Worm (Caenorhabditis elegans) whole organism, late embryonic: Measurements from ENCODE around the gene pho-1.

Experiments used
- ceh-30 ChIP-seq: fragments of 150-350 bp; optimal IDR thresholded peaks from 2 replicates; lab custom pipeline; 2014; ENCODE audit warnings: missing biosample characterization, missing genetic modification characterization
- ceh-34 ChIP-seq: sonication (generic microtip); optimal IDR thresholded peaks from 2 replicates; lab custom pipeline; 2016; ENCODE audit warnings: mild to moderate bottlenecking, missing genetic modification characterization, missing compliant biosample characterization
- ceh-45 ChIP-seq: fragments of 200-800 bp; sonication (Bioruptor generic); IDR thresholded peaks from 2 replicates; pipeline ENCODE4 v1.3.6; 2022; ENCODE audit warnings: missing genetic modification reagents, missing genetic modification characterization, missing compliant biosample characterization
- ceh-9 ChIP-seq: sonication (generic microtip); optimal IDR thresholded peaks from 2 replicates; lab custom pipeline; 2016; ENCODE audit warnings: mild to moderate bottlenecking, missing genetic modification characterization, inconsistent platforms, missing compliant biosample characterization
- ets-4 ChIP-seq: sonication (generic microtip); optimal IDR thresholded peaks from 2 replicates; lab custom pipeline; 2016; ENCODE audit warnings: missing genetic modification characterization, missing compliant biosample characterization
- fax-1 ChIP-seq: sonication (generic microtip); optimal IDR thresholded peaks from 2 replicates; lab custom pipeline; 2016; ENCODE audit warnings: missing genotype, missing genetic modification characterization, missing compliant biosample characterization
- fkh-10 ChIP-seq: fragments of 150-350 bp; optimal IDR thresholded peaks from 2 replicates; lab custom pipeline; 2014; ENCODE audit warnings: missing biosample characterization, missing genetic modification reagents, missing genetic modification characterization
- gmeb-2 ChIP-seq: sonication (generic microtip); optimal IDR thresholded peaks from 2 replicates; lab custom pipeline; 2016; ENCODE audit warnings: missing genetic modification characterization, inconsistent platforms, missing compliant biosample characterization
- nhr-11 ChIP-seq: fragments of 150-350 bp; optimal IDR thresholded peaks from 2 replicates; lab custom pipeline; 2014; ENCODE audit warnings: missing biosample characterization, missing genetic modification characterization
- nhr-232 ChIP-seq: sonication (generic microtip); optimal IDR thresholded peaks from 2 replicates; lab custom pipeline; 2016; ENCODE audit warnings: missing genetic modification characterization, missing compliant biosample characterization
- odd-2 ChIP-seq: sonication (generic microtip); optimal IDR thresholded peaks from 2 replicates; lab custom pipeline; 2017; ENCODE audit warnings: antibody characterized with exemption, mild to moderate bottlenecking, missing genetic modification characterization, missing compliant biosample characterization
- pha-2 ChIP-seq: sonication (generic microtip); optimal IDR thresholded peaks from 2 replicates; lab custom pipeline; 2017; ENCODE audit warnings: mild to moderate bottlenecking, missing genetic modification characterization, missing compliant biosample characterization
- pha-4 ChIP-seq: fragments of 150-350 bp; optimal IDR thresholded peaks from 2 replicates; lab custom pipeline; 2018; ENCODE audit warnings: missing biosample characterization, missing genetic modification reagents, missing genetic modification characterization

DNA sequence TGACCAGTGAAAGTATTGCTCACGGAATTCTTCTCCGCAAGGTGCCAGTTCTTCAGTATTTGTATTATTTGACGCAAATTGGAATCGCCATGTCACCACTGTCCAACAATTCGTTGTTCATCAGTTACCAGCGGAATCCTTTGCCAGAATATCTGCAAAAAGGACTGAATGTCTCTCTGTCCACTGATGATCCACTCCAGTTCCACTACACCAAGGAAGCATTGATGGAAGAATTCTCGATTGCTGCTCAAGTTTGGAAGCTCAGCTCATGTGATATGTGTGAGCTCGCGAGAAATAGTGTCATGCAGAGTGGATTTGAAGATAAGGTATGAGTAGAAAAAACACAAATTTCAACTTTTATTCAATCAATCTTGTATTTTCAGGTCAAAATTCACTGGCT is 26.5 kb downstream of the pho-1 start:
- TF ChIP-seq ceh-30 (tag; lab: Kevin White, UChicago): no peak
- no peak for TF ChIP-seq pha-4 (tag; lab: Kevin White, UChicago)
- no peak for TF ChIP-seq nhr-232 (tag; lab: Kevin White, UChicago)
- TF ChIP-seq ceh-34 (tag; lab: Kevin White, UChicago): no peak
- TF ChIP-seq odd-2: no peak
- no peak for TF ChIP-seq fkh-10
- TF ChIP-seq gmeb-2 (tag; lab: Kevin White, UChicago): no peak
- TF ChIP-seq ceh-9 (tag; lab: Kevin White, UChicago): no peak
- no peak for TF ChIP-seq nhr-11 (tag; lab: Kevin White, UChicago)
- no peak for TF ChIP-seq ceh-45 (GFP tag; lab: Robert Waterston, UW)
- no peak for TF ChIP-seq pha-2 (tag; lab: Kevin White, UChicago)
- TF ChIP-seq ets-4 (tag; lab: Kevin White, UChicago): no peak
- no peak for TF ChIP-seq fax-1 (tag; lab: Kevin White, UChicago)
